Fruit fly (Drosophila melanogaster) whole organism, embryonic: ENCODE measurements around the gene CG6398.
A peak's percentile ranks its signal among the peaks of the same experiment; 100 is the strongest.

Source experiments
- Asciz ChIP-seq: fragments of 200-800 bp; sonication (Bioruptor generic); optimal IDR thresholded peaks from 2 replicates; lab custom pipeline; 2017; ENCODE audit warnings: missing biosample characterization, mild to moderate bottlenecking, missing genetic modification characterization, missing genetic modification reagents
- CG11504 ChIP-seq: fragments of 200-800 bp; sonication (Bioruptor generic); optimal IDR thresholded peaks from 3 replicates; lab custom pipeline; 2019; ENCODE audit warnings: missing biosample characterization, mild to moderate bottlenecking, missing genetic modification characterization, moderate library complexity
- CG12071 ChIP-seq: fragments of 200-800 bp; sonication (Bioruptor generic); optimal IDR thresholded peaks from 3 replicates; lab custom pipeline; 2018; ENCODE audit warnings: missing biosample characterization, mild to moderate bottlenecking, missing genetic modification characterization
- CG12942 ChIP-seq: fragments of 200-800 bp; sonication (Bioruptor generic); optimal IDR thresholded peaks from 3 replicates; lab custom pipeline; 2016; ENCODE audit warnings: missing biosample characterization, missing genetic modification characterization
- CG13296 ChIP-seq: fragments of 200-800 bp; sonication (Bioruptor generic); optimal IDR thresholded peaks from 3 replicates; lab custom pipeline; 2018; ENCODE audit warnings: missing biosample characterization, mild to moderate bottlenecking, missing genetic modification characterization
- CG14441 ChIP-seq: fragments of 200-800 bp; sonication (Bioruptor generic); IDR thresholded peaks from 2 replicates; pipeline ENCODE4 v1.3.6; 2022; ENCODE audit warnings: missing biosample characterization, missing genetic modification characterization
- CG15696 ChIP-seq: fragments of 200-800 bp; sonication (Bioruptor generic); optimal IDR thresholded peaks from 2 replicates; lab custom pipeline; 2019; ENCODE audit warnings: missing biosample characterization, mild to moderate bottlenecking, missing genetic modification characterization, moderate library complexity
- CG17612 ChIP-seq: fragments of 200-800 bp; sonication (Bioruptor generic); IDR thresholded peaks from 2 replicates; pipeline ENCODE4 v1.3.6; 2022; ENCODE audit warnings: missing biosample characterization, missing genetic modification characterization
- CG17912 ChIP-seq: fragments of 200-800 bp; sonication (Bioruptor generic); optimal IDR thresholded peaks from 2 replicates; lab custom pipeline; 2018; ENCODE audit warnings: missing biosample characterization, mild to moderate bottlenecking, missing genetic modification characterization
- CG32772 ChIP-seq: fragments of 200-800 bp; sonication (Bioruptor generic); IDR thresholded peaks from 2 replicates; pipeline ENCODE4 v1.3.6; 2022; ENCODE audit warnings: missing biosample characterization, missing genetic modification characterization
- CG3407 ChIP-seq: fragments of 200-800 bp; sonication (Bioruptor generic); optimal IDR thresholded peaks from 2 replicates; lab custom pipeline; 2018; ENCODE audit warnings: missing biosample characterization, mild to moderate bottlenecking, missing genetic modification characterization
- CG7786 ChIP-seq: fragments of 200-800 bp; sonication (Bioruptor generic); optimal IDR thresholded peaks from 2 replicates; lab custom pipeline; 2016; ENCODE audit warnings: missing biosample characterization, missing genetic modification characterization
- CkIIα-i1 ChIP-seq: fragments of 200-800 bp; sonication (Bioruptor generic); IDR thresholded peaks from 2 replicates; pipeline ENCODE4 v1.3.6; 2022; ENCODE audit warnings: missing biosample characterization, missing genetic modification characterization
- Doc2 ChIP-seq: fragments of 200-800 bp; sonication (Bioruptor generic); IDR thresholded peaks from 2 replicates; pipeline ENCODE4 v1.3.6; 2022; ENCODE audit warnings: missing biosample characterization, missing genetic modification characterization
- Drgx ChIP-seq: fragments of 200-800 bp; sonication (Bioruptor generic); IDR thresholded peaks from 2 replicates; pipeline ENCODE4 v1.3.6; 2022; ENCODE audit warnings: missing biosample characterization, missing genetic modification characterization
- E2f2 ChIP-seq: fragments of 200-800 bp; sonication (Bioruptor generic); IDR thresholded peaks from 2 replicates; pipeline ENCODE4 v1.3.6; 2022; ENCODE audit warnings: missing biosample characterization, missing genetic modification characterization
- Gsc ChIP-seq: fragments of 200-800 bp; sonication (Bioruptor generic); IDR thresholded peaks from 2 replicates; pipeline ENCODE4 v1.3.6; 2022; ENCODE audit warnings: missing biosample characterization, missing genetic modification characterization
- HmgD ChIP-seq: fragments of 200-800 bp; sonication (Bioruptor generic); optimal IDR thresholded peaks from 3 replicates; lab custom pipeline; 2016; ENCODE audit warnings: missing biosample characterization, missing genetic modification characterization
- Oaz ChIP-seq: fragments of 200-800 bp; sonication (Bioruptor generic); IDR thresholded peaks from 2 replicates; pipeline ENCODE4 v1.3.6; 2022; ENCODE audit warnings: missing biosample characterization, missing genetic modification characterization
- Ravus ChIP-seq: fragments of 200-800 bp; sonication (Bioruptor generic); IDR thresholded peaks from 2 replicates; pipeline ENCODE4 v1.3.6; 2022; ENCODE audit warnings: missing biosample characterization, missing genetic modification characterization
- Sry-β ChIP-seq: fragments of 200-800 bp; sonication (Bioruptor generic); optimal IDR thresholded peaks from 2 replicates; lab custom pipeline; 2018; ENCODE audit warnings: missing biosample characterization, mild to moderate bottlenecking, missing genetic modification characterization, moderate library complexity
- aop ChIP-seq: fragments of 200-800 bp; sonication (Bioruptor generic); IDR thresholded peaks from 2 replicates; pipeline ENCODE4 v1.3.6; 2022; ENCODE audit warnings: missing biosample characterization, missing genetic modification characterization
- bigmax ChIP-seq: fragments of 200-800 bp; sonication (Bioruptor generic); optimal IDR thresholded peaks from 2 replicates; lab custom pipeline; 2018; ENCODE audit warnings: missing biosample characterization, mild to moderate bottlenecking, missing genetic modification characterization
- bsh ChIP-seq, 2 experiments: fragments of 200-800 bp; sonication (Bioruptor generic); optimal IDR thresholded peaks; 2 replicates each; lab custom pipeline; 2017 to 2018; ENCODE audit warnings: mild to moderate bottlenecking in 2 of 2, missing biosample characterization in 2 of 2, missing genetic modification characterization in 2 of 2, moderate library complexity in 1 of 2
- btn ChIP-seq: fragments of 200-800 bp; sonication (Bioruptor generic); optimal IDR thresholded peaks from 2 replicates; lab custom pipeline; 2016; ENCODE audit warnings: missing biosample characterization, missing genetic modification characterization
- caup ChIP-seq: fragments of 200-800 bp; sonication (Bioruptor generic); optimal IDR thresholded peaks from 3 replicates; lab custom pipeline; 2017; ENCODE audit warnings: missing biosample characterization, mild to moderate bottlenecking, missing genetic modification characterization, moderate library complexity; ENCODE audit not compliant: severe bottlenecking
- chif ChIP-seq, 2 experiments: fragments of 200-800 bp; sonication (Bioruptor generic); optimal IDR thresholded peaks; 3 replicates each; lab custom pipeline; 2016; ENCODE audit warnings: missing biosample characterization in 2 of 2, missing genetic modification characterization in 2 of 2
- corto ChIP-seq: fragments of 200-800 bp; sonication (Bioruptor generic); optimal IDR thresholded peaks from 2 replicates; lab custom pipeline; 2016; ENCODE audit warnings: missing biosample characterization, mild to moderate bottlenecking, missing genetic modification characterization, moderate library complexity
- dan ChIP-seq: fragments of 200-800 bp; sonication (Bioruptor generic); IDR thresholded peaks from 2 replicates; pipeline ENCODE4 v1.3.6; 2022; ENCODE audit warnings: missing biosample characterization, missing genetic modification characterization
- dati ChIP-seq: fragments of 200-800 bp; sonication (Bioruptor generic); IDR thresholded peaks from 2 replicates; pipeline ENCODE4 v1.3.6; 2022; ENCODE audit warnings: missing biosample characterization, missing genetic modification characterization
- gem ChIP-seq: fragments of 200-800 bp; sonication (Bioruptor generic); optimal IDR thresholded peaks from 2 replicates; lab custom pipeline; 2019; ENCODE audit warnings: missing biosample characterization, mild to moderate bottlenecking, missing genetic modification characterization, moderate library complexity
- hb ChIP-seq: fragments of 200-800 bp; sonication (Bioruptor generic); IDR thresholded peaks from 3 replicates; pipeline ENCODE4 v1.3.6; 2022; ENCODE audit warnings: missing biosample characterization, missing genetic modification characterization; ENCODE audit not compliant: partially characterized antibody
- jumu ChIP-seq: fragments of 200-800 bp; sonication (Bioruptor generic); optimal IDR thresholded peaks from 3 replicates; lab custom pipeline; 2016; ENCODE audit warnings: missing biosample characterization, missing genetic modification characterization
- kay ChIP-seq: fragments of 200-800 bp; sonication (Bioruptor generic); optimal IDR thresholded peaks from 2 replicates; lab custom pipeline; 2016; ENCODE audit warnings: missing biosample characterization, missing genetic modification characterization
- lab ChIP-seq: fragments of 200-800 bp; sonication (Bioruptor generic); optimal IDR thresholded peaks from 3 replicates; lab custom pipeline; 2017; ENCODE audit warnings: missing biosample characterization, missing genetic modification characterization, mild to moderate bottlenecking, moderate library complexity, missing genetic modification reagents
- lbe ChIP-seq: fragments of 200-800 bp; sonication (Bioruptor generic); optimal IDR thresholded peaks from 2 replicates; lab custom pipeline; 2016; ENCODE audit warnings: missing biosample characterization, mild to moderate bottlenecking, missing genetic modification characterization
- nerfin-2 ChIP-seq: fragments of 200-800 bp; sonication (Bioruptor generic); IDR thresholded peaks from 2 replicates; pipeline ENCODE4 v1.3.6; 2022; ENCODE audit warnings: missing biosample characterization, missing genetic modification characterization; ENCODE audit not compliant: partially characterized antibody
- nom ChIP-seq: fragments of 200-800 bp; sonication (Bioruptor generic); optimal IDR thresholded peaks from 2 replicates; lab custom pipeline; 2017; ENCODE audit warnings: missing biosample characterization, missing genetic modification characterization, mild to moderate bottlenecking, moderate library complexity, missing genetic modification reagents
- phol ChIP-seq: fragments of 200-800 bp; sonication (Bioruptor generic); optimal IDR thresholded peaks from 3 replicates; lab custom pipeline; 2018; ENCODE audit warnings: missing biosample characterization, mild to moderate bottlenecking, missing genetic modification characterization, moderate library complexity
- pum ChIP-seq: fragments of 200-800 bp; sonication (Bioruptor generic); optimal IDR thresholded peaks from 2 replicates; lab custom pipeline; 2016; ENCODE audit warnings: missing biosample characterization, missing genetic modification characterization
- row ChIP-seq: fragments of 200-800 bp; sonication (Bioruptor generic); IDR thresholded peaks from 3 replicates; pipeline ENCODE4 v1.3.6; 2022; ENCODE audit warnings: missing biosample characterization, missing genetic modification characterization
- run ChIP-seq: fragments of 200-800 bp; sonication (Bioruptor generic); optimal IDR thresholded peaks from 3 replicates; lab custom pipeline; 2018; ENCODE audit warnings: missing biosample characterization, mild to moderate bottlenecking, missing genetic modification characterization
- scrt ChIP-seq: fragments of 200-800 bp; sonication (Bioruptor generic); optimal IDR thresholded peaks from 2 replicates; lab custom pipeline; 2018; ENCODE audit warnings: missing biosample characterization, mild to moderate bottlenecking, missing genetic modification characterization, moderate library complexity
- sd ChIP-seq: fragments of 200-800 bp; sonication (Bioruptor generic); optimal IDR thresholded peaks from 3 replicates; lab custom pipeline; 2018; ENCODE audit warnings: missing biosample characterization, mild to moderate bottlenecking, missing genetic modification characterization, moderate library complexity
- sima ChIP-seq: fragments of 200-800 bp; sonication (Bioruptor generic); optimal IDR thresholded peaks from 2 replicates; lab custom pipeline; 2016; ENCODE audit warnings: missing biosample characterization, missing genetic modification characterization
- ssp ChIP-seq: fragments of 200-800 bp; sonication (Bioruptor generic); IDR thresholded peaks from 2 replicates; pipeline ENCODE4 v1.3.6; 2022; ENCODE audit warnings: missing biosample characterization, missing genetic modification characterization
- unpg ChIP-seq: fragments of 200-800 bp; sonication (Bioruptor generic); optimal IDR thresholded peaks from 3 replicates; lab custom pipeline; 2018; ENCODE audit warnings: missing biosample characterization, mild to moderate bottlenecking, missing genetic modification characterization, moderate library complexity
- wdn ChIP-seq: fragments of 200-800 bp; sonication (Bioruptor generic); IDR thresholded peaks from 2 replicates; pipeline ENCODE4 v1.3.6; 2022; ENCODE audit warnings: missing biosample characterization, missing genetic modification characterization

Gene CG6398

dm6 chrX:17878632-17879033 is 48.0 kb downstream of the CG6398 start (continued):
- TF ChIP-seq E2f2 (GFP tag; lab: Robert Waterston, UW) = peak; percentile 25; the same call in 1 of the 2 replicates
- peak; percentile 10 for TF ChIP-seq bigmax (GFP tag; lab: Kevin White, UChicago)
- TF ChIP-seq CG15696 = no peak
- no peak for TF ChIP-seq CG11504 (tag; lab: Kevin White, UChicago)

- TF ChIP-seq lab (no peak), kay (no peak), corto (GFP tag; lab: Kevin White, UChicago) (no peak), CG12942 (GFP tag; lab: Kevin White, UChicago) (no peak), hb (GFP tag; lab: Robert Waterston, UW) (no peak), nom (GFP tag; lab: Kevin White, UChicago) (peak; percentile 77), unpg (GFP tag; lab: Kevin White, UChicago) (no peak), phol (tag; lab: Kevin White, UChicago) (no peak), Asciz (GFP tag; lab: Kevin White, UChicago) (no peak), dan (GFP tag; lab: Robert Waterston, UW) (no peak), aop (GFP tag; lab: Robert Waterston, UW) (no peak), CG14441 (GFP tag; lab: Robert Waterston, UW) (no peak), Drgx (GFP tag; lab: Robert Waterston, UW) (peak; percentile 36; the same call in 1 of the 2 replicates), pum (no peak), CG32772 (GFP tag; lab: Robert Waterston, UW) (no peak), wdn (GFP tag; lab: Robert Waterston, UW) (no peak), scrt (GFP tag; lab: Kevin White, UChicago) (no peak), ssp (GFP tag; lab: Robert Waterston, UW) (no peak), row (GFP tag; lab: Robert Waterston, UW) (peak; percentile 11; the same call in 1 of the 3 replicates), sd (tag; lab: Kevin White, UChicago) (no peak), Doc2 (GFP tag; lab: Robert Waterston, UW) (no peak), CG11504 (tag; lab: Kevin White, UChicago) (peak; percentile 3), bsh (GFP tag; optimal IDR thresholded peaks at IDR 0.05; lab: Kevin White, UChicago) (peak in 1 of 2 experiments; percentile 38), run (tag; lab: Kevin White, UChicago) (no peak), CG12071 (GFP tag; lab: Kevin White, UChicago) (no peak), Gsc (no peak), CG17612 (GFP tag; lab: Robert Waterston, UW) (no peak), btn (no peak), sima (GFP tag; lab: Kevin White, UChicago) (no peak), caup (GFP tag; lab: Kevin White, UChicago) (no peak), CG7786 (GFP tag; lab: Kevin White, UChicago) (no peak), HmgD (GFP tag; lab: Kevin White, UChicago) (no peak), chif (GFP tag; optimal IDR thresholded peaks at IDR 0.05; lab: Kevin White, UChicago) (no peak), Ravus (no peak), jumu (no peak), CkIIα-i1 (GFP tag; lab: Robert Waterston, UW) (no peak), CG17912 (GFP tag; lab: Kevin White, UChicago) (no peak), CG3407 (no peak), CG13296 (GFP tag; lab: Kevin White, UChicago) (no peak), lbe (peak; percentile 65), nerfin-2 (GFP tag; lab: Robert Waterston, UW) (no peak), gem (peak; percentile 10), dati (GFP tag; lab: Robert Waterston, UW) (no peak), Sry-β (no peak), Oaz (GFP tag; lab: Robert Waterston, UW) (no peak)
These were observed 48.7 kb downstream of the CG6398 start for dm6 chrX:17879211-17879897.
